Fruit fly (Drosophila melanogaster): ENCODE measurements around the gene CG5056.

- no peak for TF ChIP-seq CG8478 (optimal IDR thresholded peaks at IDR 0.05)
- TF ChIP-seq CTCF (optimal IDR thresholded peaks at IDR 0.05), result no peak
Measured at dm6 chr2L:10356508-10356907, 10.0 kb upstream of the CG5056 start, which contains the start of the genes CtsL4 and ClpP.
